Fruit fly (Drosophila melanogaster): ENCODE results near the gene Pi4KIIIalpha.

Pi4KIIIalpha gene

DNA sequence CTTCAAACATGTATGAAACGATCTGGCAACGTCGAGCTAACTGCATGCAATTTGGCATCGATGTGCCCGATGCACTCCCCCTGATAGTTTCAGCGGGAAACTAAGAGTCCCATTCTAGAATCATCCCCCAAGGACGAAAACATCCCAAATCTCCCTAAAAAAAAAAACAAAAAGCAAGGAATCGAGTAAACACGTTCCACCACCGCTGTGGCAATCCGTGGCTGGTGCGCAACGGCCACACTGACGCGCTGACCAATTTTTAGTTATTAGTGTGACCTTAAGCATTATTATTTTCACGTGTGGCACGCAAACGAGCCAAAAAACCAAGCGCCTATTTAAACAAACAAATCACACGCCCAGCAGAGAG lies 38.9 kb upstream of the Pi4KIIIalpha start, which contains the start of gene wds (continued):
- TF ChIP-seq croc (GFP tag; conservative IDR thresholded peaks at IDR 0.05) (no peak), rib (GFP tag; IDR thresholded peaks at IDR 0.05) (no peak), CG1529 (GFP tag; optimal IDR thresholded peaks at IDR 0.05) (no peak), gro (GFP tag; optimal IDR thresholded peaks at IDR 0.05) (no peak), pb (GFP tag; optimal IDR thresholded peaks at IDR 0.05) (no peak), Hr78 (GFP tag; optimal IDR thresholded peaks at IDR 0.05) (no peak), bbx (GFP tag; IDR thresholded peaks at IDR 0.05; ENCODE audit: partially characterized antibody) (peak; percentile 21; the same call in 1 of the 2 replicates), CG10321 (GFP tag; IDR thresholded peaks at IDR 0.05) (no peak), CG14667 (GFP tag; IDR thresholded peaks at IDR 0.05) (no peak), Sox102F (GFP tag; optimal IDR thresholded peaks at IDR 0.05) (no peak), Tbp (GFP tag; optimal IDR thresholded peaks at IDR 0.05) (peak; percentile 42), CG14050 (GFP tag; IDR thresholded peaks at IDR 0.05) (no peak), CG32767 (GFP tag; IDR thresholded peaks at IDR 0.05) (no peak), CG9215 (GFP tag; IDR thresholded peaks at IDR 0.05) (0 out of 2 replicates have a peak, but pooled peaks have one; percentile 5), CG8359 (GFP tag; optimal IDR thresholded peaks at IDR 0.05; ENCODE audit: borderline replicate concordance) (no peak), peb (GFP tag; IDR thresholded peaks at IDR 0.05) (no peak), ken (GFP tag; IDR thresholded peaks at IDR 0.05) (no peak), CG6765 (GFP tag; optimal IDR thresholded peaks at IDR 0.05) (no peak), Antp (GFP tag; optimal IDR thresholded peaks at IDR 0.05) (no peak), MBD-R2 (GFP tag; IDR thresholded peaks at IDR 0.05) (peak; percentile 24; the same call in 1 of the 2 replicates), E2f2 (GFP tag; IDR thresholded peaks at IDR 0.05) (peak; percentile 46; the same call in 1 of the 2 replicates), Dll (GFP tag; IDR thresholded peaks at IDR 0.05; ENCODE audit: partially characterized antibody) (no peak), CG3407 (GFP tag; optimal IDR thresholded peaks at IDR 0.05) (no peak), wdn (GFP tag; IDR thresholded peaks at IDR 0.05) (no peak), CG15011 (GFP tag; optimal IDR thresholded peaks at IDR 0.05) (no peak), CG8281 (tag; optimal IDR thresholded peaks at IDR 0.05) (no peak), Lhr (GFP tag; optimal IDR thresholded peaks at IDR 0.05) (peak; percentile 31), unc-4 (GFP tag; IDR thresholded peaks at IDR 0.05; ENCODE audit: partially characterized antibody) (no peak), Sry-δ (GFP tag; optimal IDR thresholded peaks at IDR 0.05) (peak; percentile 38), CG7372 (GFP tag; IDR thresholded peaks at IDR 0.05) (no peak), B-H1 (GFP tag; IDR thresholded peaks at IDR 0.05) (no peak), CG6791 (GFP tag; IDR thresholded peaks at IDR 0.05; ENCODE audit: partially characterized antibody) (no peak), CG6654 (GFP tag; optimal IDR thresholded peaks at IDR 0.05) (no peak), TFAM (GFP tag; optimal IDR thresholded peaks at IDR 0.05) (no peak), Nf-YC (tag; optimal IDR thresholded peaks at IDR 0.05) (no peak), CG12236 (GFP tag; optimal IDR thresholded peaks at IDR 0.05) (no peak), schlank (tag; optimal IDR thresholded peaks at IDR 0.05) (no peak), wek (GFP tag; optimal IDR thresholded peaks at IDR 0.05) (no peak), CG4707 (GFP tag; optimal IDR thresholded peaks at IDR 0.05) (no peak), CG14860 (GFP tag; IDR thresholded peaks at IDR 0.05; ENCODE audit: partially characterized antibody) (no peak), pzg (GFP tag; optimal IDR thresholded peaks at IDR 0.05) (peak; percentile 45), hbn (GFP tag; IDR thresholded peaks at IDR 0.05; ENCODE audit: partially characterized antibody) (no peak), pnt (GFP tag; optimal IDR thresholded peaks at IDR 0.05) (no peak), gfzf (GFP tag; optimal IDR thresholded peaks at IDR 0.05) (peak; percentile 83), Ssrp (tag; optimal IDR thresholded peaks at IDR 0.05) (no peak), ab (GFP tag; optimal IDR thresholded peaks at IDR 0.05) (no peak), CG34376 (GFP tag; optimal IDR thresholded peaks at IDR 0.05) (no peak), CG6683 (GFP tag; optimal IDR thresholded peaks at IDR 0.05) (no peak), CG2202 (tag; optimal IDR thresholded peaks at IDR 0.05) (no peak), CG15269 (tag; optimal IDR thresholded peaks at IDR 0.05) (no peak), exex (tag; optimal IDR thresholded peaks at IDR 0.05) (no peak)
